Fruit fly (Drosophila melanogaster) whole organism, pupa: ENCODE measurements around the gene CG13699.

Experiments
- CG10348 ChIP-seq: fragments of 200-800 bp; sonication (Bioruptor generic); IDR thresholded peaks from 2 replicates; pipeline ENCODE4 v1.3.6; 2022; ENCODE audit warnings: missing biosample characterization, missing genetic modification characterization
- CG34367 ChIP-seq: fragments of 200-800 bp; sonication (Bioruptor generic); optimal IDR thresholded peaks from 2 replicates; lab custom pipeline; 2018; ENCODE audit warnings: missing biosample characterization, mild to moderate bottlenecking, missing genetic modification characterization
- fd96Ca ChIP-seq: fragments of 200-800 bp; sonication (Bioruptor generic); IDR thresholded peaks from 3 replicates; pipeline ENCODE4 v1.3.6; 2022; ENCODE audit warnings: missing biosample characterization, missing genetic modification characterization

DNA sequence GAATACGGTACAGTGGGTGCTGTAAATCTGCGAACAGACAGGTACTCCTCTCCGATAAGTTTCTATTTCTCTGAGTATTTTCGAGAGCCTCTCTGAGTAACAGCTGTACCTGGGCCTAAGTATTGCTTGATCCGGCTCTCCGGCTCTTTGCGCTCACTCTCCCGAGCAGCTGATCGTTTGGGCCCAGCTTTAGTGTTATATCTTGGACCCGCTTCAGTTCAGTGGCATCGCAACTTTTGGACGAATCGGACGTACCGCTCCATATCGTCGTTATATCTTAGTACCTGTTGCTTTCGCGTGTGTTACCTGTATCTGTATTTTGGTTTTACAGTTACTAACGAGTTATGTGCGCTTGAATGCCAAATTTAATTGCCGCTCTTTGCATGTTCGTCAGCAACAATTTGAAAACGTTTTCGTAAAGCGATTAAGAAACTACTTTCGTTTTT lies 23.1 kb downstream of the CG13699 start, which contains the start of gene geko:
- TF ChIP-seq CG10348 (GFP tag; lab: Robert Waterston, UW) (no peak), CG34367 (no peak), fd96Ca (no peak)
